Fruit fly (Drosophila melanogaster) whole organism, embryonic: Measurements from ENCODE around the gene Sec61alpha.
A peak's percentile ranks its signal among the peaks of the same experiment; 100 is the strongest.

Source experiments
- Aef1 ChIP-seq: fragments of 200-800 bp; sonication (Bioruptor generic); IDR thresholded peaks from 3 replicates; pipeline ENCODE4 v1.3.6; 2022; ENCODE audit warnings: missing biosample characterization, missing genetic modification characterization
- Blimp-1 ChIP-seq: fragments of 200-800 bp; sonication (Bioruptor generic); optimal IDR thresholded peaks from 3 replicates; lab custom pipeline; 2018; ENCODE audit warnings: missing biosample characterization, missing genetic modification characterization, mild to moderate bottlenecking, moderate library complexity, missing genetic modification reagents
- CG1024 ChIP-seq: fragments of 200-800 bp; sonication (Bioruptor generic); IDR thresholded peaks from 2 replicates; pipeline ENCODE4 v1.3.6; 2022; ENCODE audit warnings: missing biosample characterization, missing genetic modification characterization
- CG11695 ChIP-seq: fragments of 200-800 bp; sonication (Bioruptor generic); IDR thresholded peaks from 3 replicates; pipeline ENCODE4 v1.3.6; 2022; ENCODE audit warnings: missing biosample characterization, missing genetic modification characterization
- CG12769 ChIP-seq: fragments of 200-800 bp; sonication (Bioruptor generic); optimal IDR thresholded peaks from 2 replicates; lab custom pipeline; 2019; ENCODE audit warnings: missing biosample characterization, mild to moderate bottlenecking, missing genetic modification characterization, moderate library complexity
- CG15601 ChIP-seq: fragments of 200-800 bp; sonication (Bioruptor generic); optimal IDR thresholded peaks from 3 replicates; lab custom pipeline; 2019; ENCODE audit warnings: missing biosample characterization, mild to moderate bottlenecking, missing genetic modification characterization, moderate library complexity
- CG1603 ChIP-seq: fragments of 200-800 bp; sonication (Bioruptor generic); optimal IDR thresholded peaks from 2 replicates; lab custom pipeline; 2019; ENCODE audit warnings: missing biosample characterization, mild to moderate bottlenecking, missing genetic modification characterization, moderate library complexity
- CG2116 ChIP-seq: fragments of 200-800 bp; sonication (Bioruptor generic); optimal IDR thresholded peaks from 3 replicates; lab custom pipeline; 2018; ENCODE audit warnings: missing biosample characterization, mild to moderate bottlenecking, missing genetic modification characterization
- CG2875 ChIP-seq: fragments of 200-800 bp; sonication (Bioruptor generic); optimal IDR thresholded peaks from 2 replicates; lab custom pipeline; 2017; ENCODE audit warnings: missing biosample characterization, mild to moderate bottlenecking, missing genetic modification characterization, missing genetic modification reagents
- CG3281 ChIP-seq: fragments of 200-800 bp; sonication (Bioruptor generic); optimal IDR thresholded peaks from 3 replicates; lab custom pipeline; 2017; ENCODE audit warnings: missing biosample characterization, mild to moderate bottlenecking, missing genetic modification characterization
- CG34376 ChIP-seq: fragments of 200-800 bp; sonication (Bioruptor generic); optimal IDR thresholded peaks from 2 replicates; lab custom pipeline; 2018; ENCODE audit warnings: missing biosample characterization, mild to moderate bottlenecking, missing genetic modification characterization
- CG34422 ChIP-seq: fragments of 200-800 bp; sonication (Bioruptor generic); IDR thresholded peaks from 3 replicates; pipeline ENCODE4 v1.3.6; 2022; ENCODE audit warnings: missing biosample characterization, missing genetic modification characterization
- CG6654 ChIP-seq: fragments of 200-800 bp; sonication (Bioruptor generic); optimal IDR thresholded peaks from 2 replicates; lab custom pipeline; 2017; ENCODE audit warnings: missing biosample characterization, mild to moderate bottlenecking, missing genetic modification characterization
- CG6813 ChIP-seq: fragments of 200-800 bp; sonication (Bioruptor generic); optimal IDR thresholded peaks from 2 replicates; lab custom pipeline; 2017; ENCODE audit warnings: missing biosample characterization, missing genetic modification characterization, mild to moderate bottlenecking, moderate library complexity, missing genetic modification reagents
- CG7839 ChIP-seq: fragments of 200-800 bp; sonication (Bioruptor generic); optimal IDR thresholded peaks from 3 replicates; lab custom pipeline; 2018; ENCODE audit warnings: missing biosample characterization, mild to moderate bottlenecking, missing genetic modification characterization, moderate library complexity
- CG7987 ChIP-seq: fragments of 200-800 bp; sonication (Bioruptor generic); optimal IDR thresholded peaks from 2 replicates; lab custom pipeline; 2018; ENCODE audit warnings: missing biosample characterization, mild to moderate bottlenecking, missing genetic modification characterization, moderate library complexity
- CG8924 ChIP-seq: fragments of 200-800 bp; optimal IDR thresholded peaks from 3 replicates; lab custom pipeline; 2019; ENCODE audit warnings: missing biosample characterization, mild to moderate bottlenecking, missing genetic modification characterization, moderate library complexity
- CG9437 ChIP-seq: fragments of 200-800 bp; sonication (Bioruptor generic); optimal IDR thresholded peaks from 2 replicates; lab custom pipeline; 2018; ENCODE audit warnings: missing biosample characterization, mild to moderate bottlenecking, missing genetic modification characterization
- CrebB ChIP-seq: fragments of 200-800 bp; sonication (Bioruptor generic); optimal IDR thresholded peaks from 3 replicates; lab custom pipeline; 2018; ENCODE audit warnings: missing biosample characterization, mild to moderate bottlenecking, missing genetic modification characterization
- Dek ChIP-seq: fragments of 200-800 bp; sonication (Bioruptor generic); optimal IDR thresholded peaks from 3 replicates; lab custom pipeline; 2019; ENCODE audit warnings: missing biosample characterization, mild to moderate bottlenecking, missing genetic modification characterization, moderate library complexity
- HmgD ChIP-seq: fragments of 200-800 bp; sonication (Bioruptor generic); optimal IDR thresholded peaks from 3 replicates; lab custom pipeline; 2016; ENCODE audit warnings: missing biosample characterization, missing genetic modification characterization
- Jarid2 ChIP-seq: fragments of 200-800 bp; sonication (Bioruptor generic); optimal IDR thresholded peaks from 3 replicates; lab custom pipeline; 2017; ENCODE audit warnings: mild to moderate bottlenecking, missing biosample characterization, missing genetic modification reagents, missing genetic modification characterization
- NK7.1 ChIP-seq: fragments of 200-800 bp; sonication (Bioruptor generic); optimal IDR thresholded peaks from 3 replicates; lab custom pipeline; 2016; ENCODE audit warnings: missing biosample characterization, missing genetic modification characterization
- Nf-YB ChIP-seq: fragments of 200-800 bp; sonication (Bioruptor generic); optimal IDR thresholded peaks from 3 replicates; lab custom pipeline; 2019; ENCODE audit warnings: missing biosample characterization, mild to moderate bottlenecking, missing genetic modification characterization, moderate library complexity
- Ssrp ChIP-seq: fragments of 200-800 bp; sonication (Bioruptor generic); optimal IDR thresholded peaks from 2 replicates; lab custom pipeline; 2018; ENCODE audit warnings: missing biosample characterization, mild to moderate bottlenecking, missing genetic modification characterization, moderate library complexity
- Trl ChIP-seq, 3 experiments: fragments of >200 bp in 2 of 3; fragments of 200-800 bp in 1 of 3; sonication (Bioruptor generic) in 1 of 3; optimal IDR thresholded peaks; 2 replicates in 1 of 3; 3 replicates in 2 of 3; lab custom pipeline; 2016 to 2017; ENCODE audit warnings: missing biosample characterization in 1 of 3, missing genetic modification characterization in 1 of 3
- Xrp1 ChIP-seq: fragments of 200-800 bp; sonication (Bioruptor generic); IDR thresholded peaks from 2 replicates; pipeline ENCODE4 v1.3.6; 2022; ENCODE audit warnings: missing biosample characterization, missing genetic modification characterization
- YL-1 ChIP-seq: fragments of 200-800 bp; sonication (Bioruptor generic); optimal IDR thresholded peaks from 3 replicates; lab custom pipeline; 2017; ENCODE audit warnings: missing biosample characterization, mild to moderate bottlenecking, missing genetic modification characterization
- cg ChIP-seq: fragments of 200-800 bp; sonication (Bioruptor generic); optimal IDR thresholded peaks from 3 replicates; lab custom pipeline; 2019; ENCODE audit warnings: missing biosample characterization, mild to moderate bottlenecking, missing genetic modification characterization, moderate library complexity
- chinmo ChIP-seq: fragments of 200-800 bp; sonication (Bioruptor generic); IDR thresholded peaks from 4 replicates; pipeline ENCODE4 v1.3.6; 2022; ENCODE audit warnings: missing biosample characterization, missing genetic modification characterization; ENCODE audit not compliant: partially characterized antibody
- chn ChIP-seq: fragments of 200-800 bp; sonication (Bioruptor generic); optimal IDR thresholded peaks from 2 replicates; lab custom pipeline; 2016; ENCODE audit warnings: missing biosample characterization, missing genetic modification characterization
- ci ChIP-seq: fragments of 200-800 bp; sonication (Bioruptor generic); IDR thresholded peaks from 3 replicates; pipeline ENCODE4 v1.3.6; 2022; ENCODE audit warnings: missing biosample characterization, missing genetic modification characterization
- crc ChIP-seq: fragments of 200-800 bp; sonication (Bioruptor generic); optimal IDR thresholded peaks from 2 replicates; lab custom pipeline; 2016; ENCODE audit warnings: missing biosample characterization, missing genetic modification characterization
- dmrt11E ChIP-seq: fragments of 200-800 bp; sonication (Bioruptor generic); optimal IDR thresholded peaks from 3 replicates; lab custom pipeline; 2018; ENCODE audit warnings: missing biosample characterization, mild to moderate bottlenecking, missing genetic modification characterization, moderate library complexity
- esg ChIP-seq: fragments of 200-800 bp; sonication (Bioruptor generic); conservative IDR thresholded peaks from 2 replicates; pipeline ENCODE4 v1.3.6; 2022; ENCODE audit warnings: missing biosample characterization, missing genetic modification characterization
- ftz-f1 ChIP-seq: fragments of 200-800 bp; sonication (Bioruptor generic); optimal IDR thresholded peaks from 2 replicates; lab custom pipeline; 2016; ENCODE audit warnings: missing biosample characterization, missing genetic modification characterization
- kni ChIP-seq: fragments of 200-800 bp; sonication (Bioruptor generic); optimal IDR thresholded peaks from 3 replicates; lab custom pipeline; 2017; ENCODE audit warnings: mild to moderate bottlenecking, missing biosample characterization, missing genetic modification reagents, missing genetic modification characterization
- lola ChIP-seq, 3 experiments: fragments of >200 bp in 2 of 3; fragments of 200-800 bp in 1 of 3; sonication (Bioruptor generic) in 1 of 3; optimal IDR thresholded peaks; 2 replicates each; lab custom pipeline; 2017 to 2019; ENCODE audit warnings: missing biosample characterization in 3 of 3, missing genetic modification characterization in 3 of 3, mild to moderate bottlenecking in 1 of 3, moderate library complexity in 1 of 3
- lov ChIP-seq, 2 experiments: fragments of 200-800 bp in 1 of 2; fragments of >200 bp in 1 of 2; sonication (Bioruptor generic) in 1 of 2; IDR thresholded peaks in 1 of 2; optimal IDR thresholded peaks in 1 of 2; 2 replicates in 1 of 2; 3 replicates in 1 of 2; pipeline versions ENCODE4 v1.3.6 to Lab custom; 2017 to 2022; ENCODE audit warnings: missing biosample characterization in 1 of 2, missing genetic modification characterization in 1 of 2
- nom ChIP-seq: fragments of 200-800 bp; sonication (Bioruptor generic); optimal IDR thresholded peaks from 2 replicates; lab custom pipeline; 2017; ENCODE audit warnings: missing biosample characterization, missing genetic modification characterization, mild to moderate bottlenecking, moderate library complexity, missing genetic modification reagents
- phol ChIP-seq: fragments of 200-800 bp; sonication (Bioruptor generic); optimal IDR thresholded peaks from 3 replicates; lab custom pipeline; 2018; ENCODE audit warnings: missing biosample characterization, mild to moderate bottlenecking, missing genetic modification characterization, moderate library complexity
- pros ChIP-seq: fragments of 200-800 bp; sonication (Bioruptor generic); optimal IDR thresholded peaks from 3 replicates; lab custom pipeline; 2019; ENCODE audit warnings: missing biosample characterization, mild to moderate bottlenecking, missing genetic modification characterization, moderate library complexity
- sens ChIP-seq: fragments of 200-800 bp; sonication (Bioruptor generic); peaks from one replicate; lab custom pipeline; 2016; ENCODE audit warnings: missing biosample characterization, missing genetic modification characterization
- sima ChIP-seq: fragments of 200-800 bp; sonication (Bioruptor generic); optimal IDR thresholded peaks from 2 replicates; lab custom pipeline; 2016; ENCODE audit warnings: missing biosample characterization, missing genetic modification characterization
- tgo ChIP-seq: fragments of 200-800 bp; sonication (Bioruptor generic); IDR thresholded peaks from 3 replicates; pipeline ENCODE4 v1.3.6; 2022; ENCODE audit warnings: missing biosample characterization, missing genetic modification characterization
- trh ChIP-seq: fragments of 200-800 bp; sonication (Bioruptor generic); optimal IDR thresholded peaks from 2 replicates; lab custom pipeline; 2016; ENCODE audit warnings: missing biosample characterization, missing genetic modification characterization

Sec61alpha gene

DNA sequence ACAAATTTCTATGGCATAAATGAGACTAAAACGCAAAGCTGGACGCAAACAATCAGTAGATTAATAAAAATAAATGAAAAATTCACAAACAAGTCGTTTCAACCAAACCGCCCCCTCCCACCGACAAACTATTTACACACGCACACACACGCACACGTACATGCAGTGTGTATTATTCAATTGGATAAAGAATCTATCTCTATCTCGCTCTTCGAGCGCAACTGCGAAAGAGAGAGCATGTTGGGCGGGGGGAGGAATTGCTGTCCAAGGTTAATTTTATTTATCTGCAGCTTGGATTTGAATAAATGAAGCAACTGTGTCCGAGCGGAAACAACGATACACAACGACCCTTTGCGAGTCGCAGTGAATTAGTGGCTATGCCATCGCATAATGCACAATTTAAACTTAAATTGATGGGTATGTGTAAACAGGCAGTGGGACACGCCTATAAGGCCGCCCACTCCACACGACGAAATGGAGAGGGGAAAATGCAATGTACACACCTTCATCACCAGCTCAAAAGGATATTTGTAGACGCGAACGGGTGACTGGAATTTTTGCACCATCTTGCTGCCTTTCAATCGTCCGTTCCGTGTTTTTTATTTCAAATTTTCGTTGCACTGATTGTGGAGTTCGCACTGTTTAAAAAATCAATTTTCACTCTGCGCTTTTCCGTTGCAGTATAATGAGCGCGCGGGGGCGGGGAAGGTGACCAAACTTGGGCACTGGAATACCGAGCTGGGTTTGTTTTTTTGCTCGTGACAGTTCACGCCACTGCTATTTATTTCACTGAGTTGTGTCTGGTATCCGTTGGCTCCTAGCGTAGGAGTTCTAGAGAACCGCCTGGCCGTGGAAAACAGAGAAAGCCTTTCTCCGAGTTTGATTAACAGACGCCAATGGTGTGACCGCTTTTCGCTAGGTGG is 25.1 kb downstream of the Sec61alpha start, which contains the start of gene retm (continued):
- peak; percentile 90 for TF ChIP-seq cg (GFP tag; lab: Kevin White, UChicago)
- peak; percentile 14 for TF ChIP-seq CrebB (tag; lab: Kevin White, UChicago)
- TF ChIP-seq esg (GFP tag; lab: Robert Waterston, UW): no peak
- peak; percentile 39 for TF ChIP-seq Jarid2 (GFP tag; lab: Kevin White, UChicago)
- peak; percentile 92 for TF ChIP-seq ftz-f1 (GFP tag; lab: Kevin White, UChicago)
- peak; percentile 1 for TF ChIP-seq Ssrp (tag; lab: Kevin White, UChicago)
- TF ChIP-seq CG2875 (GFP tag; lab: Kevin White, UChicago): peak; percentile 7
- no peak for TF ChIP-seq Blimp-1 (GFP tag; lab: Kevin White, UChicago)
- TF ChIP-seq CG11695 (GFP tag; lab: Robert Waterston, UW): 0 out of 3 replicates have a peak, but pooled peaks have one; percentile 13
- 0 out of 2 replicates have a peak, but pooled peaks have one; percentile 23 for TF ChIP-seq CG1024 (GFP tag; lab: Robert Waterston, UW)
- peak; percentile 30 for TF ChIP-seq CG7987 (GFP tag; lab: Kevin White, UChicago)
- peak; percentile 70 for TF ChIP-seq chn
- no peak for TF ChIP-seq CG9437
- no peak for TF ChIP-seq phol (tag; lab: Kevin White, UChicago)
- no peak for TF ChIP-seq CG34422 (GFP tag; lab: Robert Waterston, UW)
- no peak for TF ChIP-seq tgo (GFP tag; lab: Robert Waterston, UW)
- TF ChIP-seq Trl (optimal IDR thresholded peaks at IDR 0.05; lab: Kevin White, UChicago): peak in 1 of 2 experiments; percentile 12
- no peak for TF ChIP-seq Trl (GFP tag; optimal IDR thresholded peaks at IDR 0.05; lab: Kevin White, UChicago)
- peak; percentile 18; the same call in 1 of the 2 replicates for TF ChIP-seq Xrp1 (GFP tag; lab: Robert Waterston, UW)
- peak; percentile 3 for TF ChIP-seq CG3281
- TF ChIP-seq lola (GFP tag; optimal IDR thresholded peaks at IDR 0.05; lab: Kevin White, UChicago): no peak
- TF ChIP-seq CG6654 (GFP tag; lab: Kevin White, UChicago): no peak
- TF ChIP-seq crc (GFP tag; lab: Kevin White, UChicago): no peak
- no peak for TF ChIP-seq Dek (tag; lab: Kevin White, UChicago)
- peak; percentile 45; the same call in 1 of the 3 replicates for TF ChIP-seq ci (GFP tag; lab: Robert Waterston, UW)
- TF ChIP-seq chinmo (GFP tag; lab: Robert Waterston, UW): peak; percentile 96
- peak; percentile 58 for TF ChIP-seq pros (GFP tag; lab: Kevin White, UChicago)
- TF ChIP-seq nom (GFP tag; lab: Kevin White, UChicago): peak; percentile 54
- peak; percentile 86 for TF ChIP-seq Nf-YB (GFP tag; lab: Kevin White, UChicago)
- no peak for TF ChIP-seq trh (GFP tag; lab: Kevin White, UChicago)
- TF ChIP-seq Aef1 (GFP tag; lab: Robert Waterston, UW): no peak
- TF ChIP-seq CG12769: no peak
- TF ChIP-seq CG8924 (tag; lab: Kevin White, UChicago): peak; percentile 68
- peak; percentile 28 for TF ChIP-seq kni (GFP tag; lab: Kevin White, UChicago)
- TF ChIP-seq CG15601 (tag; lab: Kevin White, UChicago): peak; percentile 91
- TF ChIP-seq sens (GFP tag; lab: Kevin White, UChicago): peak; percentile 53
- no peak for TF ChIP-seq dmrt11E
- TF ChIP-seq HmgD (GFP tag; lab: Kevin White, UChicago): no peak
- TF ChIP-seq lov (optimal IDR thresholded peaks at IDR 0.05; lab: Kevin White, UChicago): peak; percentile 22
- no peak for TF ChIP-seq lov (GFP tag; IDR thresholded peaks at IDR 0.05; lab: Robert Waterston, UW)
- TF ChIP-seq CG1603 (tag; lab: Kevin White, UChicago): peak; percentile 10
- TF ChIP-seq CG34376 (GFP tag; lab: Kevin White, UChicago): peak; percentile 2
- TF ChIP-seq sima (GFP tag; lab: Kevin White, UChicago): no peak
- no peak for TF ChIP-seq CG2116 (GFP tag; lab: Kevin White, UChicago)
- TF ChIP-seq CG6813 (GFP tag; lab: Kevin White, UChicago): peak; percentile 10
- no peak for TF ChIP-seq NK7.1
- TF ChIP-seq CG7839: peak; percentile 1
- peak; percentile 57 for TF ChIP-seq YL-1
